Worm (Caenorhabditis elegans): ENCODE measurements around the gene met-2.
A peak's percentile ranks its signal among the peaks of the same experiment; 100 is the strongest.

met-2 gene

ce11 chrIII:8356407-8356881 lies 18.7 kb upstream of the met-2 start (continued):
- TF ChIP-seq zip-4 (GFP tag; optimal IDR thresholded peaks at IDR 0.05): peak; percentile 10
- peak; percentile 17; the same call in 1 of the 2 replicates for TF ChIP-seq isw-1 (GFP tag; IDR thresholded peaks at IDR 0.05)
- peak; percentile 16 for TF ChIP-seq F16B12.6 (tag; optimal IDR thresholded peaks at IDR 0.05)
- peak; percentile 50 for TF ChIP-seq jun-1 (tag; optimal IDR thresholded peaks at IDR 0.05)
- TF ChIP-seq rnt-1 (tag; optimal IDR thresholded peaks at IDR 0.05): peak; percentile 65
- peak; percentile 69 for TF ChIP-seq C16A3.4 (tag; optimal IDR thresholded peaks at IDR 0.05)
- peak; percentile 58 for TF ChIP-seq dsc-1 (tag; optimal IDR thresholded peaks at IDR 0.05)
- TF ChIP-seq lin-15B (tag; optimal IDR thresholded peaks at IDR 0.05): peak; percentile 46
- peak; percentile 63 for TF ChIP-seq nhr-90 (tag; optimal IDR thresholded peaks at IDR 0.05; ENCODE audit: poor library complexity)
- peak; percentile 74 for TF ChIP-seq blmp-1 (tag; optimal IDR thresholded peaks at IDR 0.05)
- TF ChIP-seq nhr-71 (tag; optimal IDR thresholded peaks at IDR 0.05): peak; percentile 87
- TF ChIP-seq ceh-82 (tag; optimal IDR thresholded peaks at IDR 0.05): peak; percentile 15 to 61 (median 54)
- no peak for TF ChIP-seq aha-1 (tag; optimal IDR thresholded peaks at IDR 0.05)
- TF ChIP-seq unc-62 (GFP tag; optimal IDR thresholded peaks at IDR 0.05): no peak
- peak; percentile 57 for TF ChIP-seq xbp-1 (tag; optimal IDR thresholded peaks at IDR 0.05)
- TF ChIP-seq fkh-10 (GFP tag; optimal IDR thresholded peaks at IDR 0.05): peak; percentile 68
- TF ChIP-seq nhr-47 (tag; optimal IDR thresholded peaks at IDR 0.05): peak; percentile 69
- peak; percentile 74 to 93 for TF ChIP-seq lsy-2 (tag; optimal IDR thresholded peaks at IDR 0.05)
- TF ChIP-seq nhr-77 (tag; optimal IDR thresholded peaks at IDR 0.05): peak; percentile 75
- peak; percentile 80 for TF ChIP-seq fkh-8 (tag; optimal IDR thresholded peaks at IDR 0.05)
- peak; percentile 42 for TF ChIP-seq unc-130 (tag; optimal IDR thresholded peaks at IDR 0.05)
- TF ChIP-seq pax-3 (tag; optimal IDR thresholded peaks at IDR 0.05): no peak
- peak; percentile 3 for TF ChIP-seq zag-1 (tag; optimal IDR thresholded peaks at IDR 0.05)
- peak in 1 of 2 experiments; percentile 51 for TF ChIP-seq mdl-1 (tag; optimal IDR thresholded peaks at IDR 0.05)
- no peak for TF ChIP-seq Y116A8C.19 (tag; optimal IDR thresholded peaks at IDR 0.05; ENCODE audit: borderline replicate concordance)
- peak; percentile 26 for TF ChIP-seq snpc-4 (tag; optimal IDR thresholded peaks at IDR 0.05)
- TF ChIP-seq snu-23 (GFP tag; optimal IDR thresholded peaks at IDR 0.05): peak; percentile 91
- no peak for TF ChIP-seq hlh-17 (GFP tag; optimal IDR thresholded peaks at IDR 0.05; ENCODE audit: borderline replicate concordance)
- TF ChIP-seq ztf-4 (tag; optimal IDR thresholded peaks at IDR 0.05): peak; percentile 69
- TF ChIP-seq fkh-4 (tag; optimal IDR thresholded peaks at IDR 0.05; ENCODE audit: borderline replicate concordance): no peak
- peak; percentile 14 for TF ChIP-seq fos-1 (tag; optimal IDR thresholded peaks at IDR 0.05)
- no peak for TF ChIP-seq alr-1 (tag; optimal IDR thresholded peaks at IDR 0.05; ENCODE audit: borderline replicate concordance)
- peak; percentile 84 for TF ChIP-seq nhr-85 (tag)
- no peak for TF ChIP-seq grh-1 (GFP tag; IDR thresholded peaks at IDR 0.05)
- no peak for TF ChIP-seq pag-3 (tag; optimal IDR thresholded peaks at IDR 0.05; ENCODE audit: borderline replicate concordance, insufficient read depth)
- peak; percentile 29 for TF ChIP-seq mef-2 (tag; optimal IDR thresholded peaks at IDR 0.05)
- TF ChIP-seq efl-1 (optimal IDR thresholded peaks at IDR 0.05): peak; percentile 72 to 85
- peak; percentile 53 to 54 for TF ChIP-seq efl-1 (GFP tag; optimal IDR thresholded peaks at IDR 0.05 in 1 of 2)
- peak; percentile 75 for TF ChIP-seq nhr-19 (GFP tag; conservative IDR thresholded peaks at IDR 0.05)
- TF ChIP-seq dpl-1 (GFP tag; optimal IDR thresholded peaks at IDR 0.05): peak; percentile 47 to 68 (median 55)
- TF ChIP-seq egl-13 (tag; optimal IDR thresholded peaks at IDR 0.05): no peak
- TF ChIP-seq unc-86 (tag; optimal IDR thresholded peaks at IDR 0.05): peak; percentile 69
- TF ChIP-seq egl-27 (tag; optimal IDR thresholded peaks at IDR 0.05): peak in 1 of 2 experiments; percentile 4
- peak; percentile 63 for TF ChIP-seq lir-3 (tag; optimal IDR thresholded peaks at IDR 0.05; ENCODE audit: poor library complexity)
- peak; percentile 95 for TF ChIP-seq lin-14 (GFP tag; optimal IDR thresholded peaks at IDR 0.05)
- TF ChIP-seq pqm-1 (tag; optimal IDR thresholded peaks at IDR 0.05): no peak

Data from whole organism, L1 larva.